Worm (Caenorhabditis elegans) whole organism, L4/young adult: ENCODE measurements around the gene hpo-40.

ENCODE experiments used
- W03F9.2 ChIP-seq: fragments of 150-350 bp; optimal IDR thresholded peaks from 2 replicates; lab custom pipeline; 2014; ENCODE audit warnings: missing biosample characterization, missing genetic modification characterization
- him-1 ChIP-seq: sonication (generic microtip); optimal IDR thresholded peaks from 2 replicates; lab custom pipeline; 2016; ENCODE audit warnings: missing genotype, missing genetic modification reagents, missing genetic modification characterization, missing compliant biosample characterization

DNA sequence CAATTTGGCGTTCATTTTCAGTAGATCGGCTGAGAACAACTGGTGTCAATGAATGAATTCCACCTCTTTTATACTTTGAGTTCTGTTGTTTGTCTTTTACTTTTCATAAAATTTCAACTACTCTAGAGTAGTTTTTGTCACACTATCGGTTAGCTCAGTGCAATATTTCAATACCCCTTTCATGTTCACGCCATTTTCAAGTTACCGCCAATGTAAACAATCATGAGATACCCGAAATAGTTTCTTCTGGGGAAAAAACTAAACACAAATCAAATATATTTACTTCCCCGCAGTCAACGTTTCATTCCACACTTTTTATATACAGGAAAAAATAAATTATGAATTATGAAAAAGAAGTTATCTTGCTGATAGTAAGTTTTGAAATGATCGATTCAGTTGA lies 15.6 kb downstream of the hpo-40 start, which contains the start of gene fipr-4:
- TF ChIP-seq him-1 (tag; lab: Kevin White, UChicago) (no peak), W03F9.2 (tag; lab: Kevin White, UChicago) (no peak)
